Fruit fly (Drosophila melanogaster): ENCODE results near the gene CG8679.

Gene CG8679

dm6 chr2L:21243964-21244466 is 25.7 kb upstream of the CG8679 start (continued):
- no peak for TF ChIP-seq hth (optimal IDR thresholded peaks at IDR 0.05)
- TF ChIP-seq CG12391 (tag; optimal IDR thresholded peaks at IDR 0.05), result no peak
- 0 out of 2 replicates have a peak, but pooled peaks have one; percentile 12 for TF ChIP-seq Atf6 (GFP tag; IDR thresholded peaks at IDR 0.05)
- no peak for TF ChIP-seq zen (tag; optimal IDR thresholded peaks at IDR 0.05)
- peak; percentile 12 for TF ChIP-seq Xbp1 (GFP tag; optimal IDR thresholded peaks at IDR 0.05)
- TF ChIP-seq cg (GFP tag; optimal IDR thresholded peaks at IDR 0.05), result peak; percentile 54
- TF ChIP-seq scrt (GFP tag; optimal IDR thresholded peaks at IDR 0.05), result peak; percentile 47
- TF ChIP-seq crol (GFP tag; IDR thresholded peaks at IDR 0.05), result peak; percentile 73
- TF ChIP-seq Dll (GFP tag; IDR thresholded peaks at IDR 0.05; ENCODE audit: partially characterized antibody), result no peak
- peak; percentile 69 for TF ChIP-seq nerfin-1 (tag; optimal IDR thresholded peaks at IDR 0.05)
- peak; percentile 97 for TF ChIP-seq pros (GFP tag; optimal IDR thresholded peaks at IDR 0.05)

DNA sequence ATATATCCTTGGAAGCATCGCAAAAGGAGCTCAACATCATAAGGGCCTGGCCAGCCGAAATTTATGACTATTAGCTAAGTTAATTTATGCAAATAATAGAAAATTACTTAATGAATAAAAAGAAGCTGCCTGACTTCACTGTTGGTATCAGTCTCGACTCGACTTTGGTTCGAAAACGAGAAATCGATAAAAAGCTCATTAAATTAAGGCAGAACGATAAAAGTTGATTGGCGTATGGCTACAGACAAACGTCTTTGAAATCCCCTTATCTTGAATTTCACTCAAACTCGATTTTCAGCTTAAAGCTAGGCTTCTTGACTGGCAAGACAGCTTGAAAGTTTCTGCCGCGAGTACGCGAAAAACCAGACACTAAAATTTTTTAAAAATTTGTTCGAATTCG is 24.0 kb upstream of the CG8679 start:
- TF ChIP-seq onecut (GFP tag; IDR thresholded peaks at IDR 0.05) (peak; percentile 59), abd-A (tag; optimal IDR thresholded peaks at IDR 0.05) (peak; percentile 58), wek (GFP tag; optimal IDR thresholded peaks at IDR 0.05) (no peak)

- TF ChIP-seq CG31365 (tag; optimal IDR thresholded peaks at IDR 0.05) (peak; percentile 94), Neu2 (GFP tag; optimal IDR thresholded peaks at IDR 0.05; ENCODE audit: borderline replicate concordance) (no peak), CG34376 (GFP tag; optimal IDR thresholded peaks at IDR 0.05) (no peak), gt (GFP tag; IDR thresholded peaks at IDR 0.05) (no peak), Blimp-1 (GFP tag; optimal IDR thresholded peaks at IDR 0.05) (no peak), CG13775 (GFP tag; optimal IDR thresholded peaks at IDR 0.05) (no peak), CG30403 (GFP tag; optimal IDR thresholded peaks at IDR 0.05) (no peak), so (GFP tag; IDR thresholded peaks at IDR 0.05) (no peak), bab2 (GFP tag; optimal IDR thresholded peaks at IDR 0.05) (no peak), fru (optimal IDR thresholded peaks at IDR 0.05) (no peak), CG17829 (tag; optimal IDR thresholded peaks at IDR 0.05) (peak; percentile 15), row (GFP tag; IDR thresholded peaks at IDR 0.05) (no peak), Ssrp (tag; optimal IDR thresholded peaks at IDR 0.05) (no peak), D (optimal IDR thresholded peaks at IDR 0.05) (peak; percentile 64), D (GFP tag; optimal IDR thresholded peaks at IDR 0.05) (no peak), CG5180 (GFP tag; optimal IDR thresholded peaks at IDR 0.05) (peak; percentile 68), Camta (GFP tag; optimal IDR thresholded peaks at IDR 0.05) (no peak), Hr51 (GFP tag; optimal IDR thresholded peaks at IDR 0.05) (no peak), ewg (GFP tag; optimal IDR thresholded peaks at IDR 0.05) (peak; percentile 95), lmd (GFP tag; IDR thresholded peaks at IDR 0.05) (no peak), inv (GFP tag; IDR thresholded peaks at IDR 0.05; ENCODE audit: partially characterized antibody) (no peak), corto (GFP tag; optimal IDR thresholded peaks at IDR 0.05) (peak; percentile 76), tx (GFP tag; optimal IDR thresholded peaks at IDR 0.05) (no peak), Gug (GFP tag; IDR thresholded peaks at IDR 0.05) (no peak), CG15269 (tag; optimal IDR thresholded peaks at IDR 0.05) (no peak), Optix (GFP tag; IDR thresholded peaks at IDR 0.05) (no peak), CG4820 (GFP tag; optimal IDR thresholded peaks at IDR 0.05) (no peak), Aef1 (GFP tag; IDR thresholded peaks at IDR 0.05) (no peak), CG1832 (GFP tag; optimal IDR thresholded peaks at IDR 0.05) (no peak), hb (GFP tag; IDR thresholded peaks at IDR 0.05; ENCODE audit: partially characterized antibody) (no peak), disco-r (GFP tag; optimal IDR thresholded peaks at IDR 0.05) (no peak), luna (GFP tag; optimal IDR thresholded peaks at IDR 0.05) (no peak), CG17612 (GFP tag; IDR thresholded peaks at IDR 0.05) (no peak)
Measured at dm6 chr2L:21237748-21238459, 19.6 kb upstream of the CG8679 start.

Data from whole organism, embryonic.